Fruit fly (Drosophila melanogaster): ENCODE results near the gene ft.

ft gene

dm6 chr2L:4221354-4222001 is at the start of gene ft:
Gene ft, minus strand, starts transcription at chr2L:4221796.
- TF ChIP-seq Crg-1 (GFP tag; optimal IDR thresholded peaks at IDR 0.05) (no peak), CG5204 (GFP tag; optimal IDR thresholded peaks at IDR 0.05) (no peak), CG11617 (GFP tag; optimal IDR thresholded peaks at IDR 0.05) (no peak), CG14711 (tag; optimal IDR thresholded peaks at IDR 0.05) (no peak), bab1 (GFP tag; optimal IDR thresholded peaks at IDR 0.05) (no peak), Clk (GFP tag; optimal IDR thresholded peaks at IDR 0.05) (no peak), tj (GFP tag; optimal IDR thresholded peaks at IDR 0.05) (no peak), kay (GFP tag; ENCODE audit: borderline replicate concordance) (no peak), cnc (optimal IDR thresholded peaks at IDR 0.05) (no peak), Mnt (GFP tag; optimal IDR thresholded peaks at IDR 0.05) (no peak), CG7101 (tag; optimal IDR thresholded peaks at IDR 0.05) (no peak), CG12768 (GFP tag; optimal IDR thresholded peaks at IDR 0.05) (no peak), pad (GFP tag; optimal IDR thresholded peaks at IDR 0.05) (no peak), ovo (GFP tag; optimal IDR thresholded peaks at IDR 0.05) (no peak), CG33017 (tag; optimal IDR thresholded peaks at IDR 0.05) (no peak), toe (GFP tag; optimal IDR thresholded peaks at IDR 0.05) (no peak), cic (GFP tag; optimal IDR thresholded peaks at IDR 0.05) (no peak), CG7045 (GFP tag; optimal IDR thresholded peaks at IDR 0.05) (no peak), Hr96 (GFP tag; optimal IDR thresholded peaks at IDR 0.05) (no peak)

- TF ChIP-seq CG1620 (GFP tag; optimal IDR thresholded peaks at IDR 0.05) (no peak), CG7101 (tag; optimal IDR thresholded peaks at IDR 0.05) (no peak), cic (GFP tag; optimal IDR thresholded peaks at IDR 0.05) (no peak), CG14711 (tag; optimal IDR thresholded peaks at IDR 0.05) (no peak), kay (GFP tag; ENCODE audit: borderline replicate concordance) (no peak), bab1 (GFP tag; optimal IDR thresholded peaks at IDR 0.05) (no peak), Crg-1 (GFP tag; optimal IDR thresholded peaks at IDR 0.05) (no peak), CG7045 (GFP tag; optimal IDR thresholded peaks at IDR 0.05) (no peak), toe (GFP tag; optimal IDR thresholded peaks at IDR 0.05) (no peak), Clk (GFP tag; optimal IDR thresholded peaks at IDR 0.05) (no peak), CG12768 (GFP tag; optimal IDR thresholded peaks at IDR 0.05) (no peak)
Observed at dm6 chr2L:4257272-4257671, 35.7 kb upstream of the ft start, which contains the start of gene CG15425. Gene CG15425, plus strand, starts transcription at chr2L:4257572.

dm6 chr2L:4254945-4255344 is 33.3 kb upstream of the ft start:
- TF ChIP-seq pad (GFP tag; optimal IDR thresholded peaks at IDR 0.05) (no peak), CG14711 (tag; optimal IDR thresholded peaks at IDR 0.05) (no peak), CG1620 (GFP tag; optimal IDR thresholded peaks at IDR 0.05) (no peak), Clk (GFP tag; optimal IDR thresholded peaks at IDR 0.05) (no peak), cnc (optimal IDR thresholded peaks at IDR 0.05) (no peak), ovo (GFP tag; optimal IDR thresholded peaks at IDR 0.05) (no peak), CG12768 (GFP tag; optimal IDR thresholded peaks at IDR 0.05) (no peak), bab1 (GFP tag; optimal IDR thresholded peaks at IDR 0.05) (no peak), Mnt (GFP tag; optimal IDR thresholded peaks at IDR 0.05) (no peak), CG5204 (GFP tag; optimal IDR thresholded peaks at IDR 0.05) (no peak), CG11617 (GFP tag; optimal IDR thresholded peaks at IDR 0.05) (no peak), kay (GFP tag; ENCODE audit: borderline replicate concordance) (no peak), CG7101 (tag; optimal IDR thresholded peaks at IDR 0.05) (no peak)

- no peak for TF ChIP-seq Clk (GFP tag; optimal IDR thresholded peaks at IDR 0.05)
- TF ChIP-seq pad (GFP tag; optimal IDR thresholded peaks at IDR 0.05) = no peak
- no peak for TF ChIP-seq CG33017 (tag; optimal IDR thresholded peaks at IDR 0.05)
- no peak for TF ChIP-seq CG5204 (GFP tag; optimal IDR thresholded peaks at IDR 0.05)
- no peak for TF ChIP-seq Hr96 (GFP tag; optimal IDR thresholded peaks at IDR 0.05)
- no peak for TF ChIP-seq CG7101 (tag; optimal IDR thresholded peaks at IDR 0.05)
- TF ChIP-seq CG12768 (GFP tag; optimal IDR thresholded peaks at IDR 0.05) = no peak
- TF ChIP-seq CG11617 (GFP tag; optimal IDR thresholded peaks at IDR 0.05) = no peak
- TF ChIP-seq kay (GFP tag; ENCODE audit: borderline replicate concordance) = no peak
- TF ChIP-seq toe (GFP tag; optimal IDR thresholded peaks at IDR 0.05) = no peak
- no peak for TF ChIP-seq tj (GFP tag; optimal IDR thresholded peaks at IDR 0.05)
- TF ChIP-seq cic (GFP tag; optimal IDR thresholded peaks at IDR 0.05) = no peak
- no peak for TF ChIP-seq Crg-1 (GFP tag; optimal IDR thresholded peaks at IDR 0.05)
- TF ChIP-seq CG7045 (GFP tag; optimal IDR thresholded peaks at IDR 0.05) = no peak
- no peak for TF ChIP-seq Mnt (GFP tag; optimal IDR thresholded peaks at IDR 0.05)
Observed at dm6 chr2L:4252832-4253473, 31.4 kb upstream of the ft start.

dm6 chr2L:4248314-4248713 is 26.7 kb upstream of the ft start:
- TF ChIP-seq pad (GFP tag; optimal IDR thresholded peaks at IDR 0.05) (no peak), tj (GFP tag; optimal IDR thresholded peaks at IDR 0.05) (no peak), Hr96 (GFP tag; optimal IDR thresholded peaks at IDR 0.05) (no peak), CG5204 (GFP tag; optimal IDR thresholded peaks at IDR 0.05) (no peak), Mnt (GFP tag; optimal IDR thresholded peaks at IDR 0.05) (no peak), CG7101 (tag; optimal IDR thresholded peaks at IDR 0.05) (no peak), ovo (GFP tag; optimal IDR thresholded peaks at IDR 0.05) (no peak), CG11617 (GFP tag; optimal IDR thresholded peaks at IDR 0.05) (no peak), CG1620 (GFP tag; optimal IDR thresholded peaks at IDR 0.05) (no peak), CG12768 (GFP tag; optimal IDR thresholded peaks at IDR 0.05) (no peak), CG14711 (tag; optimal IDR thresholded peaks at IDR 0.05) (no peak), bab1 (GFP tag; optimal IDR thresholded peaks at IDR 0.05) (no peak), Clk (GFP tag; optimal IDR thresholded peaks at IDR 0.05) (no peak)

dm6 chr2L:4246376-4246775 is 24.8 kb upstream of the ft start:
- TF ChIP-seq CG5204 (GFP tag; optimal IDR thresholded peaks at IDR 0.05) (no peak), CG33017 (tag; optimal IDR thresholded peaks at IDR 0.05) (no peak), CG7101 (tag; optimal IDR thresholded peaks at IDR 0.05) (no peak), CG14711 (tag; optimal IDR thresholded peaks at IDR 0.05) (no peak)

Data from whole organism, adult.